Fruit fly (Drosophila melanogaster) whole organism, embryonic: ENCODE data around the gene Or7a.
A peak's percentile ranks its signal among the peaks of the same experiment; 100 is the strongest.

Experiments
- Asciz ChIP-seq: fragments of 200-800 bp; sonication (Bioruptor generic); optimal IDR thresholded peaks from 2 replicates; lab custom pipeline; 2017; ENCODE audit warnings: missing biosample characterization, mild to moderate bottlenecking, missing genetic modification characterization, missing genetic modification reagents
- B-H1 ChIP-seq: fragments of 200-800 bp; sonication (Bioruptor generic); IDR thresholded peaks from 3 replicates; pipeline ENCODE4 v1.3.6; 2022; ENCODE audit warnings: missing biosample characterization, missing genetic modification characterization
- CG10431 ChIP-seq: fragments of 200-800 bp; sonication (Bioruptor generic); optimal IDR thresholded peaks from 3 replicates; lab custom pipeline; 2018; ENCODE audit warnings: missing biosample characterization, mild to moderate bottlenecking, missing genetic modification characterization
- CG10654 ChIP-seq: fragments of 200-800 bp; sonication (Bioruptor generic); optimal IDR thresholded peaks from 2 replicates; lab custom pipeline; 2016; ENCODE audit warnings: missing biosample characterization, missing genetic modification characterization
- CG10979 ChIP-seq: fragments of 200-800 bp; sonication (Bioruptor generic); optimal IDR thresholded peaks from 2 replicates; lab custom pipeline; 2018; ENCODE audit warnings: missing biosample characterization, mild to moderate bottlenecking, missing genetic modification characterization, moderate library complexity
- CG12219 ChIP-seq: fragments of 200-800 bp; sonication (Bioruptor generic); optimal IDR thresholded peaks from 3 replicates; lab custom pipeline; 2018; ENCODE audit warnings: missing biosample characterization, mild to moderate bottlenecking, missing genetic modification characterization
- CG17612 ChIP-seq: fragments of 200-800 bp; sonication (Bioruptor generic); IDR thresholded peaks from 2 replicates; pipeline ENCODE4 v1.3.6; 2022; ENCODE audit warnings: missing biosample characterization, missing genetic modification characterization
- CG18476 ChIP-seq: fragments of 200-800 bp; sonication (Bioruptor generic); optimal IDR thresholded peaks from 2 replicates; lab custom pipeline; 2016; ENCODE audit warnings: missing biosample characterization, mild to moderate bottlenecking, missing genetic modification characterization
- CG2202 ChIP-seq: fragments of 200-800 bp; sonication (Bioruptor generic); optimal IDR thresholded peaks from 2 replicates; lab custom pipeline; 2018; ENCODE audit warnings: missing biosample characterization, mild to moderate bottlenecking, missing genetic modification characterization
- CG2889 ChIP-seq: fragments of 200-800 bp; sonication (Bioruptor generic); IDR thresholded peaks from 3 replicates; pipeline ENCODE4 v1.3.6; 2022; ENCODE audit warnings: missing biosample characterization, missing genetic modification characterization
- CG31388 ChIP-seq: fragments of 200-800 bp; sonication (Bioruptor generic); optimal IDR thresholded peaks from 2 replicates; lab custom pipeline; 2016; ENCODE audit warnings: missing biosample characterization, missing genetic modification characterization
- CG32767 ChIP-seq: fragments of 200-800 bp; sonication (Bioruptor generic); IDR thresholded peaks from 2 replicates; pipeline ENCODE4 v1.3.6; 2022; ENCODE audit warnings: missing biosample characterization, missing genetic modification characterization
- CG4360 ChIP-seq: fragments of 200-800 bp; sonication (Bioruptor generic); IDR thresholded peaks from 2 replicates; pipeline ENCODE4 v1.3.6; 2022; ENCODE audit warnings: missing biosample characterization, missing genetic modification characterization
- CG4617 ChIP-seq: fragments of 200-800 bp; sonication (Bioruptor generic); optimal IDR thresholded peaks from 3 replicates; lab custom pipeline; 2016; ENCODE audit warnings: missing biosample characterization, missing genetic modification characterization, borderline replicate concordance
- CG5180 ChIP-seq: fragments of 200-800 bp; sonication (Bioruptor generic); optimal IDR thresholded peaks from 3 replicates; lab custom pipeline; 2017; ENCODE audit warnings: missing biosample characterization, missing genetic modification characterization, mild to moderate bottlenecking, moderate library complexity, missing genetic modification reagents
- CG6654 ChIP-seq: fragments of 200-800 bp; sonication (Bioruptor generic); optimal IDR thresholded peaks from 2 replicates; lab custom pipeline; 2017; ENCODE audit warnings: missing biosample characterization, mild to moderate bottlenecking, missing genetic modification characterization
- CG7963 ChIP-seq: fragments of 200-800 bp; sonication (Bioruptor generic); IDR thresholded peaks from 3 replicates; pipeline ENCODE4 v1.3.6; 2022; ENCODE audit warnings: missing biosample characterization, missing genetic modification characterization; ENCODE audit not compliant: partially characterized antibody
- CG8388 ChIP-seq: fragments of 200-800 bp; sonication (Bioruptor generic); optimal IDR thresholded peaks from 2 replicates; lab custom pipeline; 2019; ENCODE audit warnings: missing biosample characterization, mild to moderate bottlenecking, missing genetic modification characterization, moderate library complexity
- CG9609 ChIP-seq: fragments of 200-800 bp; sonication (Bioruptor generic); optimal IDR thresholded peaks from 3 replicates; lab custom pipeline; 2016; ENCODE audit warnings: missing biosample characterization, missing genetic modification characterization
- Doc3 ChIP-seq: fragments of 200-800 bp; sonication (Bioruptor generic); IDR thresholded peaks from 3 replicates; pipeline ENCODE4 v1.3.6; 2022; ENCODE audit warnings: missing biosample characterization, missing genetic modification characterization; ENCODE audit not compliant: partially characterized antibody
- E2f1 ChIP-seq: fragments of 200-800 bp; sonication (Bioruptor generic); IDR thresholded peaks from 2 replicates; pipeline ENCODE4 v1.3.6; 2022; ENCODE audit warnings: missing biosample characterization, missing genetic modification characterization
- E2f2 ChIP-seq: fragments of 200-800 bp; sonication (Bioruptor generic); IDR thresholded peaks from 2 replicates; pipeline ENCODE4 v1.3.6; 2022; ENCODE audit warnings: missing biosample characterization, missing genetic modification characterization
- Fer3 ChIP-seq: fragments of 200-800 bp; sonication (Bioruptor generic); optimal IDR thresholded peaks from 2 replicates; lab custom pipeline; 2018; ENCODE audit warnings: missing biosample characterization, mild to moderate bottlenecking, missing genetic modification characterization, moderate library complexity
- HLH4C ChIP-seq: fragments of 200-800 bp; sonication (Bioruptor generic); IDR thresholded peaks from 3 replicates; pipeline ENCODE4 v1.3.6; 2022; ENCODE audit warnings: missing biosample characterization, missing genetic modification characterization; ENCODE audit not compliant: partially characterized antibody
- MTF-1 ChIP-seq: fragments of 200-800 bp; sonication (Bioruptor generic); optimal IDR thresholded peaks from 2 replicates; lab custom pipeline; 2018; ENCODE audit warnings: missing biosample characterization, mild to moderate bottlenecking, missing genetic modification characterization, borderline replicate concordance
- Poxn ChIP-seq: fragments of 200-800 bp; sonication (Bioruptor generic); IDR thresholded peaks from 2 replicates; pipeline ENCODE4 v1.3.6; 2022; ENCODE audit warnings: missing biosample characterization, missing genetic modification characterization
- Stat92E ChIP-seq, 3 experiments: fragments of >200 bp in 2 of 3; fragments of 200-800 bp in 1 of 3; sonication (Bioruptor generic) in 1 of 3; optimal IDR thresholded peaks; 2 replicates each; lab custom pipeline; 2017 to 2019; ENCODE audit warnings: missing biosample characterization in 3 of 3, missing genetic modification characterization in 3 of 3, mild to moderate bottlenecking in 1 of 3, moderate library complexity in 1 of 3
- az2 ChIP-seq: fragments of 200-800 bp; sonication (Bioruptor generic); optimal IDR thresholded peaks from 3 replicates; lab custom pipeline; 2016; ENCODE audit warnings: missing biosample characterization, missing genetic modification characterization
- cato ChIP-seq: fragments of 200-800 bp; sonication (Bioruptor generic); optimal IDR thresholded peaks from 2 replicates; lab custom pipeline; 2016; ENCODE audit warnings: missing biosample characterization, missing genetic modification characterization, borderline replicate concordance
- corto ChIP-seq: fragments of 200-800 bp; sonication (Bioruptor generic); optimal IDR thresholded peaks from 2 replicates; lab custom pipeline; 2016; ENCODE audit warnings: missing biosample characterization, mild to moderate bottlenecking, missing genetic modification characterization, moderate library complexity
- dpn ChIP-seq, 2 experiments: fragments of 200-800 bp; sonication (Bioruptor generic); optimal IDR thresholded peaks; 3 replicates each; lab custom pipeline; 2016; ENCODE audit warnings: missing biosample characterization in 2 of 2, missing genetic modification characterization in 2 of 2
- fd102C ChIP-seq: fragments of 200-800 bp; sonication (Bioruptor generic); optimal IDR thresholded peaks from 2 replicates; lab custom pipeline; 2018; ENCODE audit warnings: missing biosample characterization, mild to moderate bottlenecking, missing genetic modification characterization, moderate library complexity
- gcm2 ChIP-seq: fragments of 200-800 bp; sonication (Bioruptor generic); optimal IDR thresholded peaks from 2 replicates; lab custom pipeline; 2016; ENCODE audit warnings: missing biosample characterization, missing genetic modification characterization
- hkb ChIP-seq, 2 experiments: fragments of 200-800 bp in 1 of 2; fragments of >200 bp in 1 of 2; sonication (Bioruptor generic) in 1 of 2; IDR thresholded peaks in 1 of 2; optimal IDR thresholded peaks in 1 of 2; 2 replicates each; pipeline versions ENCODE4 v1.3.6 to Lab custom; 2017 to 2022; ENCODE audit warnings: missing biosample characterization in 1 of 2, missing genetic modification characterization in 1 of 2
- jigr1 ChIP-seq: fragments of 200-800 bp; sonication (Bioruptor generic); IDR thresholded peaks from 3 replicates; pipeline ENCODE4 v1.3.6; 2022; ENCODE audit warnings: missing biosample characterization, missing genetic modification characterization
- klu ChIP-seq: fragments of 200-800 bp; sonication (Bioruptor generic); IDR thresholded peaks from 2 replicates; pipeline ENCODE4 v1.3.6; 2022; ENCODE audit warnings: missing biosample characterization, missing genetic modification characterization
- maf-S ChIP-seq: fragments of 200-800 bp; sonication (Bioruptor generic); optimal IDR thresholded peaks from 2 replicates; lab custom pipeline; 2016; ENCODE audit warnings: missing biosample characterization, missing genetic modification characterization
- oc ChIP-seq: fragments of 200-800 bp; sonication (Bioruptor generic); optimal IDR thresholded peaks from 2 replicates; lab custom pipeline; 2018; ENCODE audit warnings: missing biosample characterization, mild to moderate bottlenecking, missing genetic modification characterization, moderate library complexity
- pzg ChIP-seq: fragments of 200-800 bp; sonication (Bioruptor generic); optimal IDR thresholded peaks from 3 replicates; lab custom pipeline; 2018; ENCODE audit warnings: missing biosample characterization, mild to moderate bottlenecking, missing genetic modification characterization, moderate library complexity
- sima ChIP-seq: fragments of 200-800 bp; sonication (Bioruptor generic); optimal IDR thresholded peaks from 2 replicates; lab custom pipeline; 2016; ENCODE audit warnings: missing biosample characterization, missing genetic modification characterization
- sisA ChIP-seq: fragments of 200-800 bp; sonication (Bioruptor generic); IDR thresholded peaks from 2 replicates; pipeline ENCODE4 v1.3.6; 2022; ENCODE audit warnings: missing biosample characterization, missing genetic modification characterization
- sr ChIP-seq: fragments of 200-800 bp; sonication (Bioruptor generic); IDR thresholded peaks from 3 replicates; pipeline ENCODE4 v1.3.6; 2022; ENCODE audit warnings: missing biosample characterization, missing genetic modification characterization
- sug ChIP-seq: fragments of 200-800 bp; optimal IDR thresholded peaks from 2 replicates; lab custom pipeline; 2019; ENCODE audit warnings: missing biosample characterization, mild to moderate bottlenecking, missing genetic modification characterization, moderate library complexity
- tap ChIP-seq: fragments of 200-800 bp; optimal IDR thresholded peaks from 3 replicates; lab custom pipeline; 2019; ENCODE audit warnings: missing biosample characterization, mild to moderate bottlenecking, missing genetic modification characterization, moderate library complexity
- wek ChIP-seq: fragments of 200-800 bp; sonication (Bioruptor generic); optimal IDR thresholded peaks from 3 replicates; lab custom pipeline; 2018; ENCODE audit warnings: missing biosample characterization, mild to moderate bottlenecking, missing genetic modification characterization, moderate library complexity
- zen ChIP-seq: fragments of 200-800 bp; sonication (Bioruptor generic); optimal IDR thresholded peaks from 3 replicates; lab custom pipeline; 2018; ENCODE audit warnings: missing biosample characterization, mild to moderate bottlenecking, missing genetic modification characterization, moderate library complexity
- zfh1 ChIP-seq: fragments of 200-800 bp; sonication (Bioruptor generic); IDR thresholded peaks from 3 replicates; pipeline ENCODE4 v1.3.6; 2022; ENCODE audit warnings: missing biosample characterization, missing genetic modification characterization

The Or7a gene

DNA sequence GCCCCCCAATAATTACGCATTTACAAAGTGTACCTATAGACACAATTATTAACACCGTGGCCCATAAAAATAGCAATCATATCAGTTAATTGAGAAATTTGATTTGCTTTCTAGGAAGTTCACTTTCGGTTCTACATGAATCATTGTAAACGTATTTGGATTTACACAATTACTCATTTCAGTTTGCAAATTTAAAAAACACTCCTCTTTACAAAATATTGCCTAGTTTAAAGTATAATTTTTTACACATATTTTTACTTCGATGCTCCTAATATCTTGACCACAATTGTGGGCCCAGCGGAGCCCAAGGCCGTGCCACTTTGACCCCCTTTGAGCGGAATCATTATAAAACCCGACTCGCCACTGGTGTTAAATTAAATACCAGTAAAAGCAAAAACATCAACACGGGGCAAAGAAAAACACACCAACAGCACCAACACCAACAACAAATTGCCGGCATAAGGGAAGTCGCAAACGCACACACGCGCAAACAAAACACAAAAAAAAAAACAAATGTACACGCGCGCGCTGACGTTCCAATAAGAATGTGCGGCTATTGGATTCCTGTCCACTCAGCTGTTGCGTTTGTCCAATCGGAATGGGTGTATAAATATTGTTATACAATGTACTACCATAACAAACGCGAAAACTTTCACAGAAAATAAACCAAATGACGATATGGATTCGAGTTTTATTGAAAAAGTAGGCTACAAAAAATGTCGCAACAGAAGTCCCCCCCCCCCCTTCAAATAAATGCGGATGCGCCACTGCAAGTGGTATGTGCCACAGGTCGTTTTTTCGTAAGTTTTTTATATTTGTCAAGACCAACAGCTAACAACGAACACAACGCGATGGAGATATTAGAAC is 50.8 kb downstream of the Or7a start (continued):
- TF ChIP-seq cato (no peak), CG4617 (GFP tag; lab: Kevin White, UChicago) (no peak), CG10654 (peak; percentile 42), E2f1 (GFP tag; lab: Robert Waterston, UW) (0 out of 2 replicates have a peak, but pooled peaks have one; percentile 38), klu (no peak), hkb (optimal IDR thresholded peaks at IDR 0.05; lab: Kevin White, UChicago) (no peak), hkb (GFP tag; IDR thresholded peaks at IDR 0.05; lab: Robert Waterston, UW) (peak; percentile 62; the same call in 1 of the 2 replicates), CG9609 (GFP tag; lab: Kevin White, UChicago) (peak; percentile 43), sima (peak; percentile 6), CG2889 (GFP tag; lab: Robert Waterston, UW) (peak; percentile 36; the same call in 1 of the 3 replicates), Fer3 (tag; lab: Kevin White, UChicago) (peak; percentile 71), fd102C (no peak), gcm2 (no peak), CG17612 (GFP tag; lab: Robert Waterston, UW) (no peak), dpn (GFP tag; optimal IDR thresholded peaks at IDR 0.05; lab: Kevin White, UChicago) (peak in 1 of 2 experiments; percentile 38), CG31388 (peak; percentile 13), az2 (GFP tag; lab: Kevin White, UChicago) (peak; percentile 28), CG5180 (GFP tag; lab: Kevin White, UChicago) (peak; percentile 35), sr (GFP tag; lab: Robert Waterston, UW) (no peak), maf-S (GFP tag; lab: Kevin White, UChicago) (peak; percentile 6), B-H1 (GFP tag; lab: Robert Waterston, UW) (peak; percentile 36; the same call in 2 of the 3 replicates), CG32767 (GFP tag; lab: Robert Waterston, UW) (0 out of 2 replicates have a peak, but pooled peaks have one; percentile 45), oc (tag; lab: Kevin White, UChicago) (peak; percentile 6), CG18476 (GFP tag; lab: Kevin White, UChicago) (peak; percentile 22), HLH4C (GFP tag; lab: Robert Waterston, UW) (no peak), Poxn (GFP tag; lab: Robert Waterston, UW) (peak; percentile 47; the same call in 1 of the 2 replicates), zfh1 (GFP tag; lab: Robert Waterston, UW) (peak; percentile 50; the same call in 1 of the 3 replicates), Asciz (peak; percentile 53), CG10431 (no peak), tap (tag; lab: Kevin White, UChicago) (peak; percentile 67), jigr1 (GFP tag; lab: Robert Waterston, UW) (no peak), CG7963 (no peak), Doc3 (no peak), corto (GFP tag; lab: Kevin White, UChicago) (no peak), zen (tag; lab: Kevin White, UChicago) (peak; percentile 13), Stat92E (GFP tag; optimal IDR thresholded peaks at IDR 0.05; lab: Kevin White, UChicago) (no peak), wek (GFP tag; lab: Kevin White, UChicago) (no peak), CG12219 (peak; percentile 53), E2f2 (GFP tag; lab: Robert Waterston, UW) (peak; percentile 38; the same call in 1 of the 2 replicates), CG8388 (GFP tag; lab: Kevin White, UChicago) (peak; percentile 43), CG2202 (tag; lab: Kevin White, UChicago) (no peak), pzg (no peak), sug (tag; lab: Kevin White, UChicago) (peak; percentile 75), MTF-1 (GFP tag; lab: Kevin White, UChicago) (no peak), CG4360 (GFP tag; lab: Robert Waterston, UW) (peak; percentile 31; the same call in 1 of the 2 replicates), CG10979 (tag; lab: Kevin White, UChicago) (peak; percentile 42), CG6654 (peak; percentile 18), sisA (GFP tag; lab: Robert Waterston, UW) (peak; percentile 39; the same call in 1 of the 2 replicates)
